Worm (Caenorhabditis elegans) whole organism, L4 larva: ENCODE measurements around the gene Y116A8A.6.

Experiments used
- ceh-62 ChIP-seq: sonication (generic microtip); optimal IDR thresholded peaks from 2 replicates; lab custom pipeline; 2017; ENCODE audit warnings: missing biosample characterization, missing genetic modification characterization
- dve-1 ChIP-seq: sonication (generic microtip); optimal IDR thresholded peaks from 2 replicates; lab custom pipeline; 2017; ENCODE audit warnings: antibody characterized with exemption, mild to moderate bottlenecking, missing genetic modification characterization, missing compliant biosample characterization; ENCODE audit not compliant: insufficient read depth
- lin-39 ChIP-seq: fragments of 150-350 bp; optimal IDR thresholded peaks from 2 replicates; lab custom pipeline; 2014; ENCODE audit warnings: missing biosample characterization, missing genetic modification reagents, missing genetic modification characterization
- nhr-76 ChIP-seq: fragments of 150-350 bp; optimal IDR thresholded peaks from 2 replicates; lab custom pipeline; 2014; ENCODE audit warnings: missing biosample characterization, missing genetic modification characterization

ce11 chrIV:16829896-16830295 lies 1.3 kb upstream of the Y116A8A.6 start, which contains the start of gene Y116A8A.7:
- no peak for TF ChIP-seq ceh-62 (tag; lab: Kevin White, UChicago)
- no peak for TF ChIP-seq nhr-76 (tag; lab: Kevin White, UChicago)
- no peak for TF ChIP-seq dve-1 (tag; lab: Kevin White, UChicago)
- no peak for TF ChIP-seq lin-39 (tag; lab: Kevin White, UChicago)
